Worm (Caenorhabditis elegans): Measurements from ENCODE around the gene lsm-7.
A peak's percentile ranks its signal among the peaks of the same experiment; 100 is the strongest.

DNA sequence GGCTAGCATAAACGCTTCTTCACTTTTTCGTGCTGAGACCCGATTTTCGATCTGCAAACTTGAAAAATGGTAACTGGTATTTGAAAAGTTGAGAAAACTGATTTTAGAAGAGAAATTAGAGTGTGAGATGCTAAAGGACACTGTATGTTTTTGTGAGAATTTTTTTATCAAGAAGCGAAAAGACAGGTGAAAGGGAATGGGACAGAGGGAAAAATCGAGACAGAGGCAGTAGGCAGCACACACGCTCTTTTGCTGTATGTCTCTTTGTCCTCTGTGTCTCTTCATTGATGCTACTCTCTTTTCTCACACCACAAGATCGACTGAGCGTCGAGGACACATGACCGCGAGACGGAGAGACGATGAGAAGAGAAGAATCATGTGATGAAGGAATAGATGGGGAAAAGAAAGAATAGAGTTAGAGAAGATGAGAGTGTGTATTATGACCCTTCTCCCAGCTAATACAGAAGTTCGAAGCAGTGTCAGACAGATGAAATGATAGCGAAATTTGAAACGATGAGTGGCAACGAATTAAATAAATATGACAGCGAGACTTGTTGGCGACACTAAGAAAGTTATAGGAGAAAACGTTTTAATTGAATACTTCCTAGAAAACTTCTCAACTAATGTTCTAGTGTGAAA lies 2.7 kb downstream of the lsm-7 start, which contains the start of gene lgg-2:
- TF ChIP-seq F10B5.3 (tag; optimal IDR thresholded peaks at IDR 0.05) (peak; percentile 6), sdz-12 (GFP tag; optimal IDR thresholded peaks at IDR 0.05) (no peak), php-3 (GFP tag; IDR thresholded peaks at IDR 0.05) (0 out of 2 replicates have a peak, but pooled peaks have one; percentile 55), lsy-2 (tag; optimal IDR thresholded peaks at IDR 0.05) (peak; percentile 88 to 95), tag-97 (GFP tag; IDR thresholded peaks at IDR 0.05) (no peak), nhr-76 (tag; optimal IDR thresholded peaks at IDR 0.05) (peak; percentile 22), aha-1 (tag) (peak; percentile 100), nhr-25 (tag; optimal IDR thresholded peaks at IDR 0.05; ENCODE audit: borderline replicate concordance, insufficient read depth) (peak; percentile 86), pha-4 (GFP tag; IDR thresholded peaks at IDR 0.05) (peak; percentile 78), pha-4 (tag; optimal IDR thresholded peaks at IDR 0.05) (peak; percentile 98)

Measured in whole organism, L4 larva.